Fruit fly (Drosophila melanogaster) Kc167 (cell line): ENCODE measurements around the gene CG10365.

Experiments
- Myc ChIP-seq: fragments of >200 bp; optimal IDR thresholded peaks from 2 replicates; lab custom pipeline; 2017; ENCODE audit warnings: missing external identifiers
- Sin3A ChIP-seq: fragments of >200 bp; optimal IDR thresholded peaks from 2 replicates; lab custom pipeline; 2018; ENCODE audit warnings: missing external identifiers
- h ChIP-seq: fragments of >200 bp; optimal IDR thresholded peaks from 3 replicates; lab custom pipeline; 2018; ENCODE audit warnings: missing external identifiers
- insv ChIP-seq: fragments of >200 bp; optimal IDR thresholded peaks from 3 replicates; lab custom pipeline; 2018; ENCODE audit warnings: missing external identifiers
- psq ChIP-seq: fragments of >200 bp; optimal IDR thresholded peaks from 2 replicates; lab custom pipeline; 2017; ENCODE audit warnings: missing external identifiers
- ttk ChIP-seq: sonication (Bioruptor generic); optimal IDR thresholded peaks from 2 replicates; lab custom pipeline; 2017; ENCODE audit warnings: missing external identifiers

Gene CG10365

dm6 chr3R:23760219-23761018 lies 37.3 kb downstream of the CG10365 start, which contains the start of gene SdhD:
Gene SdhD (minus strand): TSS chr3R:23760600.
- no peak for TF ChIP-seq Myc
- no peak for TF ChIP-seq ttk (lab: Kevin White, UChicago)
- no peak for TF ChIP-seq psq (lab: Kevin White, UChicago)
- TF ChIP-seq h (lab: Kevin White, UChicago) = no peak
- TF ChIP-seq Sin3A = no peak
- no peak for TF ChIP-seq insv (lab: Kevin White, UChicago)

- TF ChIP-seq psq (lab: Kevin White, UChicago) (no peak), insv (lab: Kevin White, UChicago) (no peak), Myc (no peak), h (lab: Kevin White, UChicago) (no peak), ttk (lab: Kevin White, UChicago) (no peak), Sin3A (no peak)
These were observed 39.9 kb downstream of the CG10365 start, which contains the start of gene udt for dm6 chr3R:23763015-23763414. Gene udt (minus strand): TSS chr3R:23763263.

- TF ChIP-seq h (lab: Kevin White, UChicago) (no peak), Myc (no peak), ttk (lab: Kevin White, UChicago) (no peak), Sin3A (no peak), insv (lab: Kevin White, UChicago) (no peak), psq (lab: Kevin White, UChicago) (no peak)
These were observed 40.6 kb downstream of the CG10365 start, which contains the start of gene Lsd-1 for dm6 chr3R:23763622-23764273. Gene Lsd-1 (plus strand): TSS chr3R:23763857.

- TF ChIP-seq ttk (lab: Kevin White, UChicago) (no peak), insv (lab: Kevin White, UChicago) (no peak), h (lab: Kevin White, UChicago) (no peak), Myc (no peak), psq (lab: Kevin White, UChicago) (no peak), Sin3A (no peak)
These were observed 44.3 kb downstream of the CG10365 start, which contains the start of the genes CG10214 and CG10375 for dm6 chr3R:23767417-23767853. Gene CG10214 (minus strand): TSS chr3R:23767488. Gene CG10375 (plus strand): TSS chr3R:23767712.

dm6 chr3R:23772808-23773207 lies 49.7 kb downstream of the CG10365 start, which contains the start of gene tst:
Gene tst (minus strand): TSS chr3R:23772859.
- TF ChIP-seq Sin3A (no peak), insv (lab: Kevin White, UChicago) (no peak), psq (lab: Kevin White, UChicago) (no peak), Myc (no peak), h (lab: Kevin White, UChicago) (no peak), ttk (lab: Kevin White, UChicago) (no peak)

- TF ChIP-seq ttk (lab: Kevin White, UChicago) (no peak), Myc (no peak), psq (lab: Kevin White, UChicago) (no peak), insv (lab: Kevin White, UChicago) (no peak), h (lab: Kevin White, UChicago) (no peak), Sin3A (no peak)
These were observed 50.7 kb downstream of the CG10365 start, which contains the start of gene CG10208 for dm6 chr3R:23773610-23774364. Gene CG10208 (minus strand): TSS chr3R:23774127.

- no peak for TF ChIP-seq insv (lab: Kevin White, UChicago)
- TF ChIP-seq ttk (lab: Kevin White, UChicago) = no peak
- TF ChIP-seq h (lab: Kevin White, UChicago) = no peak
These were observed 57.6 kb downstream of the CG10365 start for dm6 chr3R:23780757-23781156.
